Worm (Caenorhabditis elegans) whole organism, L2 larva: ENCODE results near the gene F38A5.6.
"Not testable (repeated sequence)": the region's sequence is repeated elsewhere in the genome, so short reads cannot be mapped to it uniquely, and the experiment has no call there.

Experiments
- C34F6.9 ChIP-seq: fragments of 150-350 bp; optimal IDR thresholded peaks from 2 replicates; lab custom pipeline; 2014; ENCODE audit warnings: missing biosample characterization, missing genetic modification characterization
- F13H6.1 ChIP-seq: sonication (generic microtip); optimal IDR thresholded peaks from 2 replicates; lab custom pipeline; 2016; ENCODE audit warnings: missing genetic modification characterization, missing compliant biosample characterization
- R02D3.7 ChIP-seq: fragments of 150-350 bp; optimal IDR thresholded peaks from 2 replicates; lab custom pipeline; 2014; ENCODE audit warnings: missing biosample characterization, missing genetic modification characterization
- Y55F3AM.14 ChIP-seq: fragments of 200-800 bp; sonication (Bioruptor generic); optimal IDR thresholded peaks from 2 replicates; lab custom pipeline; 2018; ENCODE audit warnings: mild to moderate bottlenecking, missing genetic modification characterization, missing compliant biosample characterization
- ZK546.5 ChIP-seq: sonication (generic microtip); optimal IDR thresholded peaks from 2 replicates; lab custom pipeline; 2017; ENCODE audit warnings: missing biosample characterization, missing genetic modification characterization
- alr-1 ChIP-seq: fragments of 150-350 bp; optimal IDR thresholded peaks from 2 replicates; lab custom pipeline; 2014; ENCODE audit warnings: missing biosample characterization, missing genetic modification characterization
- aly-2 ChIP-seq: fragments of 150-350 bp; optimal IDR thresholded peaks from 2 replicates; lab custom pipeline; 2014; ENCODE audit warnings: missing biosample characterization, missing genetic modification characterization
- ama-1 ChIP-seq: fragments of 150-350 bp; optimal IDR thresholded peaks from 2 replicates; lab custom pipeline; 2018; ENCODE audit warnings: inconsistent platforms
- blmp-1 ChIP-seq: sonication (generic microtip); optimal IDR thresholded peaks from 2 replicates; lab custom pipeline; 2017; ENCODE audit warnings: missing genetic modification characterization, mild to moderate bottlenecking, missing compliant biosample characterization, antibody characterized with exemption, moderate library complexity; ENCODE audit not compliant: insufficient read depth
- dmd-4 ChIP-seq: sonication (generic microtip); optimal IDR thresholded peaks from 2 replicates; lab custom pipeline; 2017; ENCODE audit warnings: missing biosample characterization, missing genetic modification characterization
- egl-27 ChIP-seq: sonication (generic microtip); optimal IDR thresholded peaks from 3 replicates; lab custom pipeline; 2017; ENCODE audit warnings: missing biosample characterization, missing genetic modification reagents, missing genetic modification characterization
- elt-3 ChIP-seq: sonication (generic microtip); optimal IDR thresholded peaks from 2 replicates; lab custom pipeline; 2017; ENCODE audit warnings: missing biosample characterization, missing genetic modification characterization
- fos-1 ChIP-seq: fragments of 150-350 bp; optimal IDR thresholded peaks from 2 replicates; lab custom pipeline; 2014; ENCODE audit warnings: missing biosample characterization, missing genetic modification characterization
- gmeb-1 ChIP-seq: fragments of 150-350 bp; optimal IDR thresholded peaks from 2 replicates; lab custom pipeline; 2014; ENCODE audit warnings: missing biosample characterization, missing genetic modification characterization
- lin-11 ChIP-seq: fragments of 150-350 bp; sonication (generic microtip); optimal IDR thresholded peaks from 2 replicates; lab custom pipeline; 2014; ENCODE audit warnings: missing biosample characterization, missing genetic modification characterization, inconsistent platforms, mixed read lengths
- lin-13 ChIP-seq: fragments of 150-350 bp; optimal IDR thresholded peaks from 2 replicates; lab custom pipeline; 2014; ENCODE audit warnings: missing biosample characterization, missing genetic modification reagents, missing genetic modification characterization
- lin-39 ChIP-seq: fragments of 150-350 bp; optimal IDR thresholded peaks from 2 replicates; lab custom pipeline; 2014; ENCODE audit warnings: missing biosample characterization, missing genetic modification reagents, missing genetic modification characterization
- lsy-2 ChIP-seq, 2 experiments: fragments of 150-350 bp in 1 of 2; sonication (generic microtip) in 1 of 2; optimal IDR thresholded peaks; 2 replicates each; lab custom pipeline; 2014 to 2017; ENCODE audit warnings: missing biosample characterization in 2 of 2, missing genetic modification characterization in 2 of 2
- mbf-1 ChIP-seq: sonication (generic microtip); optimal IDR thresholded peaks from 2 replicates; lab custom pipeline; 2017; ENCODE audit warnings: missing biosample characterization, missing genetic modification characterization
- mdl-1 ChIP-seq, 2 experiments: fragments of 150-350 bp in 1 of 2; sonication (generic microtip) in 1 of 2; optimal IDR thresholded peaks; 2 replicates each; lab custom pipeline; 2017; ENCODE audit warnings: missing biosample characterization in 2 of 2, missing genetic modification characterization in 2 of 2
- nhr-11 ChIP-seq: fragments of 150-350 bp; optimal IDR thresholded peaks from 2 replicates; lab custom pipeline; 2014; ENCODE audit warnings: missing biosample characterization, missing genetic modification characterization
- nhr-12 ChIP-seq: fragments of 150-350 bp; optimal IDR thresholded peaks from 2 replicates; lab custom pipeline; 2014; ENCODE audit warnings: missing biosample characterization, missing genetic modification characterization
- nhr-21 ChIP-seq: fragments of 150-350 bp; optimal IDR thresholded peaks from 2 replicates; lab custom pipeline; 2014; ENCODE audit warnings: missing biosample characterization, missing genetic modification characterization
- nhr-23 ChIP-seq: fragments of 150-350 bp; optimal IDR thresholded peaks from 2 replicates; lab custom pipeline; 2014; ENCODE audit warnings: missing biosample characterization, missing genetic modification reagents, missing genetic modification characterization
- nhr-237 ChIP-seq: fragments of 150-350 bp; optimal IDR thresholded peaks from 2 replicates; lab custom pipeline; 2014; ENCODE audit warnings: missing biosample characterization, missing genetic modification characterization
- nhr-77 ChIP-seq: fragments of 150-350 bp; optimal IDR thresholded peaks from 2 replicates; lab custom pipeline; 2014; ENCODE audit warnings: missing biosample characterization, missing genetic modification characterization
- peb-1 ChIP-seq: fragments of 150-350 bp; optimal IDR thresholded peaks from 2 replicates; lab custom pipeline; 2014; ENCODE audit warnings: missing biosample characterization, missing genetic modification characterization
- sem-4 ChIP-seq: fragments of 150-350 bp; optimal IDR thresholded peaks from 2 replicates; lab custom pipeline; 2014; ENCODE audit warnings: missing biosample characterization, missing genetic modification reagents, missing genetic modification characterization
- skn-1 ChIP-seq: sonication (generic microtip); optimal IDR thresholded peaks from 2 replicates; lab custom pipeline; 2017; ENCODE audit warnings: missing biosample characterization, missing genetic modification characterization
- sma-3 ChIP-seq: sonication (generic microtip); optimal IDR thresholded peaks from 2 replicates; lab custom pipeline; 2016; ENCODE audit warnings: missing genetic modification reagents, missing genetic modification characterization, missing compliant biosample characterization
- sma-9 ChIP-seq, 2 experiments: fragments of 150-350 bp in 1 of 2; sonication (generic microtip) in 1 of 2; optimal IDR thresholded peaks; 2 replicates each; lab custom pipeline; 2014 to 2016; ENCODE audit warnings: missing genetic modification characterization in 2 of 2, mild to moderate bottlenecking in 1 of 2, missing biosample characterization in 1 of 2, missing compliant biosample characterization in 1 of 2, missing genetic modification reagents in 1 of 2, moderate library complexity in 1 of 2
- snpc-4 ChIP-seq: fragments of 150-350 bp; optimal IDR thresholded peaks from 2 replicates; lab custom pipeline; 2014; ENCODE audit warnings: missing biosample characterization, missing genetic modification characterization
- unc-39 ChIP-seq: fragments of 150-350 bp; optimal IDR thresholded peaks from 2 replicates; lab custom pipeline; 2014; ENCODE audit warnings: missing biosample characterization, missing genetic modification characterization
- unc-55 ChIP-seq: fragments of 150-350 bp; sonication (generic microtip); optimal IDR thresholded peaks from 3 replicates; lab custom pipeline; 2014; ENCODE audit warnings: missing biosample characterization, missing genetic modification reagents, missing genetic modification characterization
- ztf-11 ChIP-seq: sonication (generic microtip); optimal IDR thresholded peaks from 2 replicates; lab custom pipeline; 2017; ENCODE audit warnings: missing biosample characterization, missing genetic modification characterization
- ztf-4 ChIP-seq: fragments of 150-350 bp; optimal IDR thresholded peaks from 2 replicates; lab custom pipeline; 2014; ENCODE audit warnings: missing biosample characterization, missing genetic modification characterization

The F38A5.6 gene

ce11 chrIV:6599447-6599846 is 2.2 kb upstream of the F38A5.6 start, which contains the start of gene F38A5.8:
TSS of gene F38A5.8 (plus strand) at chrIV:6599747.
- TF ChIP-seq Y55F3AM.14 (GFP tag; lab: Kevin White, UChicago) (no peak), nhr-237 (tag; lab: Kevin White, UChicago) (no peak), blmp-1 (tag; lab: Kevin White, UChicago) (no peak), sem-4 (tag; lab: Kevin White, UChicago) (no peak), lin-13 (GFP tag; lab: Kevin White, UChicago) (no peak), unc-39 (no peak), nhr-21 (no peak), mdl-1 (tag; optimal IDR thresholded peaks at IDR 0.05; lab: Kevin White, UChicago) (no peak), egl-27 (no peak), elt-3 (no peak), nhr-77 (no peak), nhr-11 (tag; lab: Kevin White, UChicago) (no peak), lsy-2 (tag; optimal IDR thresholded peaks at IDR 0.05; lab: Kevin White, UChicago) (no peak), unc-55 (no peak), ztf-4 (tag; lab: Kevin White, UChicago) (no peak), ama-1 (lab: Kevin White, UChicago) (no peak), lin-39 (tag; lab: Kevin White, UChicago) (no peak), skn-1 (tag; lab: Kevin White, UChicago) (no peak), gmeb-1 (tag; lab: Kevin White, UChicago) (no peak)

ce11 chrIV:6598740-6599139 is 1.5 kb upstream of the F38A5.6 start, which contains the start of gene nspb-5:
TSS of gene nspb-5 (plus strand) at chrIV:6599040.
- not testable (repeated sequence) for TF ChIP-seq lin-13 (GFP tag; lab: Kevin White, UChicago); nhr-12 (tag; lab: Kevin White, UChicago); sma-3 (GFP tag; lab: Kevin White, UChicago)

- TF ChIP-seq Y55F3AM.14 (GFP tag; lab: Kevin White, UChicago); nhr-23 (tag; lab: Kevin White, UChicago); peb-1 (tag; lab: Kevin White, UChicago): not testable (repeated sequence)
These were observed 720 bp upstream of the F38A5.6 start, which contains the start of gene nspb-4 for ce11 chrIV:6597918-6598317. TSS of gene nspb-4 (plus strand) at chrIV:6598218.

- TF ChIP-seq ZK546.5 = no peak
- no peak for TF ChIP-seq nhr-12 (tag; lab: Kevin White, UChicago)
- no peak for TF ChIP-seq elt-3
- no peak for TF ChIP-seq nhr-77
- no peak for TF ChIP-seq nhr-21
- no peak for TF ChIP-seq mbf-1
- TF ChIP-seq nhr-23 (tag; lab: Kevin White, UChicago) = no peak
- TF ChIP-seq gmeb-1 (tag; lab: Kevin White, UChicago) = no peak
These were observed 1.3 kb downstream of the F38A5.6 start, which contains the start of gene F38A5.22 for ce11 chrIV:6595912-6596311. TSS of gene F38A5.22 (minus strand) at chrIV:6595940.

- TF ChIP-seq dmd-4, F13H6.1, ztf-11 (tag; lab: Kevin White, UChicago): not testable (repeated sequence)
These were observed 2.3 kb downstream of the F38A5.6 start, which contains the start of gene nspb-3 for ce11 chrIV:6594871-6595270. TSS of gene nspb-3 (minus strand) at chrIV:6594971.

ce11 chrIV:6591010-6591746 is 6.0 kb downstream of the F38A5.6 start, which contains the start of the genes nspb-1 and nspb-2:
TSS of gene nspb-1 (minus strand) at chrIV:6591110.
TSS of gene nspb-2 (plus strand) at chrIV:6591696.
- not testable (repeated sequence) for TF ChIP-seq nhr-77; ztf-11 (tag; lab: Kevin White, UChicago); peb-1 (tag; lab: Kevin White, UChicago)
- TF ChIP-seq, all 48 proteins: peak for 0; not testable (repeated sequence) for 48

ce11 chrIV:6590029-6590428 is 7.2 kb downstream of the F38A5.6 start, which contains the start of the genes lec-11 and irld-7:
TSS of gene lec-11 (minus strand) at chrIV:6590154.
TSS of gene irld-7 (plus strand) at chrIV:6590360.
- TF ChIP-seq sma-9 (GFP tag; optimal IDR thresholded peaks at IDR 0.05; lab: Kevin White, UChicago) (peak; percentile 25), sma-9 (tag; optimal IDR thresholded peaks at IDR 0.05; lab: Kevin White, UChicago) (no peak), gmeb-1 (tag; lab: Kevin White, UChicago) (no peak), lin-11 (no peak), alr-1 (tag; lab: Kevin White, UChicago) (no peak), fos-1 (tag; lab: Kevin White, UChicago) (peak; percentile 93), C34F6.9 (no peak), ama-1 (lab: Kevin White, UChicago) (no peak), ztf-11 (tag; lab: Kevin White, UChicago) (no peak), mdl-1 (tag; optimal IDR thresholded peaks at IDR 0.05; lab: Kevin White, UChicago) (no peak), snpc-4 (tag; lab: Kevin White, UChicago) (no peak), R02D3.7 (no peak), aly-2 (tag; lab: Kevin White, UChicago) (no peak)
